Fruit fly (Drosophila melanogaster): Measurements from ENCODE around the gene CecA2.

The CecA2 gene

dm6 chr3R:30191462-30191874 lies 20.5 kb upstream of the CecA2 start (continued):
- TF ChIP-seq CG15696 (tag; optimal IDR thresholded peaks at IDR 0.05), result no peak
- TF ChIP-seq inv (GFP tag; IDR thresholded peaks at IDR 0.05; ENCODE audit: partially characterized antibody), result no peak
- TF ChIP-seq CG1603 (tag; optimal IDR thresholded peaks at IDR 0.05), result peak; percentile 34
- peak; percentile 94 for TF ChIP-seq sens (GFP tag)
- TF ChIP-seq CG10979 (tag; optimal IDR thresholded peaks at IDR 0.05), result peak; percentile 36
- TF ChIP-seq her (GFP tag; optimal IDR thresholded peaks at IDR 0.05), result no peak
- no peak for TF ChIP-seq CG4820 (GFP tag; optimal IDR thresholded peaks at IDR 0.05)
- TF ChIP-seq danr (GFP tag; IDR thresholded peaks at IDR 0.05), result no peak
- no peak for TF ChIP-seq hbn (GFP tag; IDR thresholded peaks at IDR 0.05; ENCODE audit: partially characterized antibody)
- TF ChIP-seq CHES-1-like (GFP tag; optimal IDR thresholded peaks at IDR 0.05), result peak; percentile 19
- TF ChIP-seq crc (GFP tag; optimal IDR thresholded peaks at IDR 0.05), result no peak
- no peak for TF ChIP-seq CG10654 (GFP tag; optimal IDR thresholded peaks at IDR 0.05)
- TF ChIP-seq CG31441 (GFP tag; IDR thresholded peaks at IDR 0.05), result peak; percentile 45; the same call in 1 of the 2 replicates
- TF ChIP-seq Ets97D (GFP tag; optimal IDR thresholded peaks at IDR 0.05), result peak; percentile 21
- no peak for TF ChIP-seq nerfin-1 (tag; optimal IDR thresholded peaks at IDR 0.05)
- peak; percentile 69 for TF ChIP-seq Oli (tag; optimal IDR thresholded peaks at IDR 0.05)
- no peak for TF ChIP-seq hth (optimal IDR thresholded peaks at IDR 0.05)
- TF ChIP-seq CG1647 (GFP tag; optimal IDR thresholded peaks at IDR 0.05), result peak; percentile 37
- TF ChIP-seq CG2678 (tag; optimal IDR thresholded peaks at IDR 0.05), result peak; percentile 52
- no peak for TF ChIP-seq CG17359 (tag; optimal IDR thresholded peaks at IDR 0.05)
- no peak for TF ChIP-seq Sry-β (GFP tag; optimal IDR thresholded peaks at IDR 0.05)
- TF ChIP-seq CG6765 (GFP tag; optimal IDR thresholded peaks at IDR 0.05), result no peak
- TF ChIP-seq CG12155 (GFP tag; optimal IDR thresholded peaks at IDR 0.05), result peak; percentile 15
- TF ChIP-seq lilli (GFP tag; optimal IDR thresholded peaks at IDR 0.05), result peak; percentile 62
- TF ChIP-seq ase (GFP tag; IDR thresholded peaks at IDR 0.05), result no peak
- TF ChIP-seq twi (tag; optimal IDR thresholded peaks at IDR 0.05), result no peak
- TF ChIP-seq Poxn (GFP tag; IDR thresholded peaks at IDR 0.05), result no peak
- no peak for TF ChIP-seq CG12071 (GFP tag; optimal IDR thresholded peaks at IDR 0.05)
- no peak for TF ChIP-seq CG13123 (GFP tag; optimal IDR thresholded peaks at IDR 0.05)
- peak; percentile 25 for TF ChIP-seq chn (GFP tag; optimal IDR thresholded peaks at IDR 0.05)
- peak; percentile 92 for TF ChIP-seq Med (GFP tag)
- no peak for TF ChIP-seq jing (GFP tag; optimal IDR thresholded peaks at IDR 0.05)
- peak; percentile 16 for TF ChIP-seq fd96Cb (tag; optimal IDR thresholded peaks at IDR 0.05)
- TF ChIP-seq CG34224 (GFP tag; IDR thresholded peaks at IDR 0.05; ENCODE audit: partially characterized antibody), result no peak
- peak; percentile 48 for TF ChIP-seq CG9609 (GFP tag; optimal IDR thresholded peaks at IDR 0.05)
- no peak for TF ChIP-seq fd102C (GFP tag; optimal IDR thresholded peaks at IDR 0.05)
- no peak for TF ChIP-seq ci (GFP tag; IDR thresholded peaks at IDR 0.05)
- no peak for TF ChIP-seq CG4360 (GFP tag; IDR thresholded peaks at IDR 0.05)
- TF ChIP-seq gsb (GFP tag; IDR thresholded peaks at IDR 0.05), result no peak
- TF ChIP-seq otp (GFP tag; IDR thresholded peaks at IDR 0.05), result no peak
- no peak for TF ChIP-seq pfk (GFP tag; optimal IDR thresholded peaks at IDR 0.05)
- no peak for TF ChIP-seq HHEX (GFP tag; optimal IDR thresholded peaks at IDR 0.05)
- TF ChIP-seq Dip3 (GFP tag; optimal IDR thresholded peaks at IDR 0.05), result peak; percentile 20
- peak; percentile 48; the same call in 1 of the 3 replicates for TF ChIP-seq zfh1 (GFP tag; IDR thresholded peaks at IDR 0.05)
- no peak for TF ChIP-seq CG6791 (GFP tag; IDR thresholded peaks at IDR 0.05; ENCODE audit: partially characterized antibody)
- TF ChIP-seq esg (GFP tag; conservative IDR thresholded peaks at IDR 0.05), result 0 out of 2 replicates have a peak, but pooled peaks have one; percentile 5
- TF ChIP-seq ftz-f1 (GFP tag; optimal IDR thresholded peaks at IDR 0.05), result no peak
- TF ChIP-seq yki (optimal IDR thresholded peaks at IDR 0.05), result no peak
- TF ChIP-seq CG2120 (GFP tag; optimal IDR thresholded peaks at IDR 0.05), result peak; percentile 48
- no peak for TF ChIP-seq tin (GFP tag; optimal IDR thresholded peaks at IDR 0.05)
- no peak for TF ChIP-seq cato (GFP tag; optimal IDR thresholded peaks at IDR 0.05; ENCODE audit: borderline replicate concordance)
- peak; percentile 36 for TF ChIP-seq Hmr (GFP tag; optimal IDR thresholded peaks at IDR 0.05)

Data from whole organism, embryonic.